Worm (Caenorhabditis elegans) whole organism, late embryonic: Measurements from ENCODE around the gene nhr-172.

Experiments
- T23F11.4 ChIP-seq: fragments of 200-800 bp; sonication (Bioruptor generic); optimal IDR thresholded peaks from 2 replicates; lab custom pipeline; 2018; ENCODE audit warnings: mild to moderate bottlenecking, missing genetic modification characterization, missing compliant biosample characterization
- ama-1 ChIP-seq: fragments of 150-350 bp; optimal IDR thresholded peaks from 2 replicates; lab custom pipeline; 2014
- ceh-18 ChIP-seq: sonication (generic microtip); optimal IDR thresholded peaks from 2 replicates; lab custom pipeline; 2016; ENCODE audit warnings: missing genetic modification characterization, missing compliant biosample characterization
- eyg-1 ChIP-seq: sonication (generic microtip); optimal IDR thresholded peaks from 2 replicates; lab custom pipeline; 2016; ENCODE audit warnings: missing genotype, missing genetic modification characterization, missing compliant biosample characterization
- fkh-10 ChIP-seq: fragments of 150-350 bp; optimal IDR thresholded peaks from 2 replicates; lab custom pipeline; 2014; ENCODE audit warnings: missing biosample characterization, missing genetic modification reagents, missing genetic modification characterization

DNA sequence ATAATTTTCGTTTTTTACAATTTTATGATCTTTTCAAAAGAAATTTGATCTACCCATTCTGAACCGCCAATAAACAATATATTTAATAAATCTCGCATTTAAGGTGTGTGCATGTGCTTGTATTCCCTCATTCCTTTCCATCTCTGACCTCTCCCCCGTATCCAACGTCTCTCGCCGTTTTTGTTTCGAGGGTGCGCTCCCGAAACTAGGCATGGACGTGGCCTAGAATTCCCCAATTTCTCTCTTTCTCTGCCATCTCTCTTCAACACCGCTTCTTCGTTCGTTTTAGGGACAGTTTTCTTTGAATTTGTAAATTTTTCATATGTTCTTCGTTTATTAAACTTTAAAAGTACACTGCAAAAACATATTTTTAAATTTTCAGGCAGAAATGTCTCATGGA is 43.3 kb upstream of the nhr-172 start, which contains the start of gene F25E5.1:
- TF ChIP-seq fkh-10: no peak
- peak; percentile 30 for TF ChIP-seq ceh-18 (tag; lab: Kevin White, UChicago)
- peak; percentile 53 for TF ChIP-seq eyg-1 (tag; lab: Kevin White, UChicago)
- TF ChIP-seq ama-1 (lab: Kevin White, UChicago): no peak
- TF ChIP-seq T23F11.4: no peak
